Fruit fly (Drosophila melanogaster) whole organism, embryonic: ENCODE measurements around the gene hiro.

Experiments used
- Adf1 ChIP-seq: fragments of 200-800 bp; sonication (Bioruptor generic); IDR thresholded peaks from 2 replicates; pipeline ENCODE4 v1.3.6; 2022; ENCODE audit warnings: missing biosample characterization, missing genetic modification characterization
- Asciz ChIP-seq: fragments of 200-800 bp; sonication (Bioruptor generic); optimal IDR thresholded peaks from 2 replicates; lab custom pipeline; 2017; ENCODE audit warnings: missing biosample characterization, mild to moderate bottlenecking, missing genetic modification characterization, missing genetic modification reagents
- BtbVII ChIP-seq: fragments of 200-800 bp; sonication (Bioruptor generic); optimal IDR thresholded peaks from 3 replicates; lab custom pipeline; 2017; ENCODE audit warnings: missing biosample characterization, mild to moderate bottlenecking, missing genetic modification characterization
- C15 ChIP-seq: fragments of 200-800 bp; sonication (Bioruptor generic); IDR thresholded peaks from 3 replicates; pipeline ENCODE4 v1.3.6; 2022; ENCODE audit warnings: missing biosample characterization, missing genetic modification characterization
- CG10147 ChIP-seq: fragments of 200-800 bp; sonication (Bioruptor generic); optimal IDR thresholded peaks from 2 replicates; lab custom pipeline; 2019; ENCODE audit warnings: missing biosample characterization, mild to moderate bottlenecking, missing genetic modification characterization, moderate library complexity
- CG11723 ChIP-seq: fragments of 200-800 bp; sonication (Bioruptor generic); optimal IDR thresholded peaks from 2 replicates; lab custom pipeline; 2017; ENCODE audit warnings: missing biosample characterization, mild to moderate bottlenecking, missing genetic modification characterization
- CG12071 ChIP-seq: fragments of 200-800 bp; sonication (Bioruptor generic); optimal IDR thresholded peaks from 3 replicates; lab custom pipeline; 2018; ENCODE audit warnings: missing biosample characterization, mild to moderate bottlenecking, missing genetic modification characterization
- CG12104 ChIP-seq: fragments of 200-800 bp; sonication (Bioruptor generic); optimal IDR thresholded peaks from 3 replicates; lab custom pipeline; 2016; ENCODE audit warnings: missing biosample characterization, missing genetic modification characterization
- CG13894 ChIP-seq: fragments of 200-800 bp; sonication (Bioruptor generic); optimal IDR thresholded peaks from 3 replicates; lab custom pipeline; 2018; ENCODE audit warnings: missing biosample characterization, mild to moderate bottlenecking, missing genetic modification characterization, moderate library complexity
- CG1529 ChIP-seq: fragments of 200-800 bp; sonication (Bioruptor generic); optimal IDR thresholded peaks from 3 replicates; lab custom pipeline; 2018; ENCODE audit warnings: missing biosample characterization, missing genetic modification characterization
- CG17328 ChIP-seq: fragments of 200-800 bp; sonication (Bioruptor generic); IDR thresholded peaks from 2 replicates; pipeline ENCODE4 v1.3.6; 2022; ENCODE audit warnings: missing biosample characterization, missing genetic modification characterization
- CG17829 ChIP-seq: fragments of 200-800 bp; optimal IDR thresholded peaks from 2 replicates; lab custom pipeline; 2019; ENCODE audit warnings: missing biosample characterization, mild to moderate bottlenecking, missing genetic modification characterization, moderate library complexity
- CG18262 ChIP-seq: fragments of 200-800 bp; optimal IDR thresholded peaks from 3 replicates; lab custom pipeline; 2019; ENCODE audit warnings: missing biosample characterization, mild to moderate bottlenecking, missing genetic modification characterization, moderate library complexity
- CG32532 ChIP-seq: fragments of 200-800 bp; sonication (Bioruptor generic); IDR thresholded peaks from 2 replicates; pipeline ENCODE4 v1.3.6; 2022; ENCODE audit warnings: missing biosample characterization, missing genetic modification characterization
- CG32767 ChIP-seq: fragments of 200-800 bp; sonication (Bioruptor generic); IDR thresholded peaks from 2 replicates; pipeline ENCODE4 v1.3.6; 2022; ENCODE audit warnings: missing biosample characterization, missing genetic modification characterization
- CG34422 ChIP-seq: fragments of 200-800 bp; sonication (Bioruptor generic); IDR thresholded peaks from 3 replicates; pipeline ENCODE4 v1.3.6; 2022; ENCODE audit warnings: missing biosample characterization, missing genetic modification characterization
- CG6272 ChIP-seq: fragments of 200-800 bp; sonication (Bioruptor generic); IDR thresholded peaks from 2 replicates; pipeline ENCODE4 v1.3.6; 2022; ENCODE audit warnings: missing biosample characterization, missing genetic modification characterization
- CG7839 ChIP-seq: fragments of 200-800 bp; sonication (Bioruptor generic); optimal IDR thresholded peaks from 3 replicates; lab custom pipeline; 2018; ENCODE audit warnings: missing biosample characterization, mild to moderate bottlenecking, missing genetic modification characterization, moderate library complexity
- CG8944 ChIP-seq: fragments of 200-800 bp; sonication (Bioruptor generic); optimal IDR thresholded peaks from 3 replicates; lab custom pipeline; 2016; ENCODE audit warnings: missing biosample characterization, missing genetic modification characterization
- CG9215 ChIP-seq: fragments of 200-800 bp; sonication (Bioruptor generic); IDR thresholded peaks from 2 replicates; pipeline ENCODE4 v1.3.6; 2022; ENCODE audit warnings: missing biosample characterization, missing genetic modification characterization
- CoRest ChIP-seq: fragments of 200-800 bp; sonication (Bioruptor generic); optimal IDR thresholded peaks from 3 replicates; lab custom pipeline; 2018; ENCODE audit warnings: missing biosample characterization, mild to moderate bottlenecking, missing genetic modification characterization, moderate library complexity
- D19B ChIP-seq: fragments of 200-800 bp; sonication (Bioruptor generic); optimal IDR thresholded peaks from 2 replicates; lab custom pipeline; 2017; ENCODE audit warnings: missing biosample characterization, mild to moderate bottlenecking, missing genetic modification characterization
- Ets65A ChIP-seq: fragments of 200-800 bp; sonication (Bioruptor generic); peaks from one replicate; lab custom pipeline; 2016; ENCODE audit warnings: missing biosample characterization, missing genetic modification characterization
- Fer2 ChIP-seq: fragments of 200-800 bp; sonication (Bioruptor generic); optimal IDR thresholded peaks from 2 replicates; lab custom pipeline; 2018; ENCODE audit warnings: missing biosample characterization, mild to moderate bottlenecking, missing genetic modification characterization, moderate library complexity
- H15 ChIP-seq: fragments of 200-800 bp; sonication (Bioruptor generic); IDR thresholded peaks from 3 replicates; pipeline ENCODE4 v1.3.6; 2022; ENCODE audit warnings: missing biosample characterization, missing genetic modification characterization
- Hr3 ChIP-seq: fragments of 200-800 bp; sonication (Bioruptor generic); optimal IDR thresholded peaks from 3 replicates; lab custom pipeline; 2016; ENCODE audit warnings: missing biosample characterization, missing genetic modification characterization
- Hsf ChIP-seq: fragments of 200-800 bp; sonication (Bioruptor generic); optimal IDR thresholded peaks from 3 replicates; lab custom pipeline; 2016; ENCODE audit warnings: missing biosample characterization, missing genetic modification characterization
- Oaz ChIP-seq: fragments of 200-800 bp; sonication (Bioruptor generic); IDR thresholded peaks from 2 replicates; pipeline ENCODE4 v1.3.6; 2022; ENCODE audit warnings: missing biosample characterization, missing genetic modification characterization
- Opbp ChIP-seq: fragments of 200-800 bp; sonication (Bioruptor generic); IDR thresholded peaks from 3 replicates; pipeline ENCODE4 v1.3.6; 2022; ENCODE audit warnings: missing biosample characterization, missing genetic modification characterization; ENCODE audit not compliant: partially characterized antibody
- Sry-δ ChIP-seq: fragments of 200-800 bp; sonication (Bioruptor generic); optimal IDR thresholded peaks from 2 replicates; lab custom pipeline; 2016; ENCODE audit warnings: missing biosample characterization, missing genetic modification characterization
- Xbp1 ChIP-seq: fragments of 200-800 bp; sonication (Bioruptor generic); optimal IDR thresholded peaks from 3 replicates; lab custom pipeline; 2016; ENCODE audit warnings: missing biosample characterization, mild to moderate bottlenecking, missing genetic modification characterization
- dimm ChIP-seq: fragments of 200-800 bp; sonication (Bioruptor generic); IDR thresholded peaks from 2 replicates; pipeline ENCODE4 v1.3.6; 2022; ENCODE audit warnings: missing biosample characterization, missing genetic modification characterization
- dm ChIP-seq: fragments of 200-800 bp; sonication (Bioruptor generic); optimal IDR thresholded peaks from 3 replicates; lab custom pipeline; 2016; ENCODE audit warnings: missing biosample characterization, missing genetic modification characterization
- en ChIP-seq: fragments of 200-800 bp; sonication (Bioruptor generic); optimal IDR thresholded peaks from 2 replicates; lab custom pipeline; 2016; ENCODE audit warnings: missing biosample characterization, missing genetic modification characterization
- esg ChIP-seq: fragments of 200-800 bp; sonication (Bioruptor generic); conservative IDR thresholded peaks from 2 replicates; pipeline ENCODE4 v1.3.6; 2022; ENCODE audit warnings: missing biosample characterization, missing genetic modification characterization
- fd96Cb ChIP-seq: fragments of 200-800 bp; sonication (Bioruptor generic); optimal IDR thresholded peaks from 2 replicates; lab custom pipeline; 2018; ENCODE audit warnings: missing biosample characterization, mild to moderate bottlenecking, missing genetic modification characterization, moderate library complexity
- ftz-f1 ChIP-seq: fragments of 200-800 bp; sonication (Bioruptor generic); optimal IDR thresholded peaks from 2 replicates; lab custom pipeline; 2016; ENCODE audit warnings: missing biosample characterization, missing genetic modification characterization
- gfzf ChIP-seq: fragments of 200-800 bp; sonication (Bioruptor generic); optimal IDR thresholded peaks from 2 replicates; lab custom pipeline; 2016; ENCODE audit warnings: missing biosample characterization, mild to moderate bottlenecking, missing genetic modification characterization, moderate library complexity
- grn ChIP-seq: fragments of 200-800 bp; sonication (Bioruptor generic); optimal IDR thresholded peaks from 3 replicates; lab custom pipeline; 2017; ENCODE audit warnings: missing biosample characterization, missing genetic modification characterization
- gro ChIP-seq: fragments of 200-800 bp; sonication (Bioruptor generic); optimal IDR thresholded peaks from 2 replicates; lab custom pipeline; 2016; ENCODE audit warnings: missing biosample characterization, missing genetic modification characterization
- pan ChIP-seq, 4 experiments: fragments of >200 bp in 3 of 4; fragments of 200-800 bp in 1 of 4; sonication (Bioruptor generic) in 1 of 4; optimal IDR thresholded peaks in 3 of 4; IDR thresholded peaks in 1 of 4; 2 replicates each; pipeline versions ENCODE4 v1.3.6 to Lab custom; 2017 to 2022; ENCODE audit warnings: missing biosample characterization in 2 of 4, missing genetic modification characterization in 2 of 4, mixed read lengths in 1 of 4
- prd ChIP-seq, 3 experiments: fragments of >200 bp in 2 of 3; fragments of 200-800 bp in 1 of 3; sonication (Bioruptor generic) in 1 of 3; optimal IDR thresholded peaks in 2 of 3; IDR thresholded peaks in 1 of 3; 2 replicates in 2 of 3; 3 replicates in 1 of 3; pipeline versions ENCODE4 v1.3.6 to Lab custom; 2017 to 2022; ENCODE audit warnings: missing biosample characterization in 1 of 3, missing genetic modification characterization in 1 of 3
- scrt ChIP-seq: fragments of 200-800 bp; sonication (Bioruptor generic); optimal IDR thresholded peaks from 2 replicates; lab custom pipeline; 2018; ENCODE audit warnings: missing biosample characterization, mild to moderate bottlenecking, missing genetic modification characterization, moderate library complexity
- sens-2 ChIP-seq: fragments of 200-800 bp; sonication (Bioruptor generic); IDR thresholded peaks from 2 replicates; pipeline ENCODE4 v1.3.6; 2022; ENCODE audit warnings: missing biosample characterization, missing genetic modification characterization
- slp2 ChIP-seq: fragments of 200-800 bp; sonication (Bioruptor generic); optimal IDR thresholded peaks from 2 replicates; lab custom pipeline; 2016; ENCODE audit warnings: missing biosample characterization, missing genetic modification characterization
- sob ChIP-seq: fragments of 200-800 bp; sonication (Bioruptor generic); IDR thresholded peaks from 2 replicates; pipeline ENCODE4 v1.3.6; 2022; ENCODE audit warnings: missing biosample characterization, missing genetic modification characterization
- stwl ChIP-seq: fragments of 200-800 bp; sonication (Bioruptor generic); optimal IDR thresholded peaks from 3 replicates; lab custom pipeline; 2018; ENCODE audit warnings: missing biosample characterization, mild to moderate bottlenecking, missing genetic modification characterization, moderate library complexity
- zen2 ChIP-seq: fragments of 200-800 bp; sonication (Bioruptor generic); IDR thresholded peaks from 3 replicates; pipeline ENCODE4 v1.3.6; 2022; ENCODE audit warnings: missing biosample characterization, missing genetic modification characterization; ENCODE audit not compliant: partially characterized antibody

Gene hiro

dm6 chr3L:707992-708489 lies 20.3 kb upstream of the hiro start, which contains the start of gene CG13895 (continued):
- TF ChIP-seq pan (optimal IDR thresholded peaks at IDR 0.05; lab: Kevin White, UChicago) (no peak), pan (GFP tag; optimal IDR thresholded peaks at IDR 0.05 in 1 of 2, IDR thresholded peaks at IDR 0.05 in 1 of 2) (no peak), prd (optimal IDR thresholded peaks at IDR 0.05; lab: Kevin White, UChicago) (no peak), prd (GFP tag; IDR thresholded peaks at IDR 0.05; lab: Robert Waterston, UW) (no peak), Hsf (no peak), H15 (GFP tag; lab: Robert Waterston, UW) (no peak), Fer2 (tag; lab: Kevin White, UChicago) (no peak), en (GFP tag; lab: Kevin White, UChicago) (no peak), Sry-δ (GFP tag; lab: Kevin White, UChicago) (no peak), gfzf (GFP tag; lab: Kevin White, UChicago) (no peak), CG17829 (tag; lab: Kevin White, UChicago) (no peak), CG7839 (no peak), gro (GFP tag; lab: Kevin White, UChicago) (no peak), sob (peak; percentile 31; the same call in 1 of the 2 replicates), dm (peak; percentile 68), CG1529 (GFP tag; lab: Kevin White, UChicago) (no peak), scrt (GFP tag; lab: Kevin White, UChicago) (no peak), stwl (tag; lab: Kevin White, UChicago) (peak; percentile 26), zen2 (GFP tag; lab: Robert Waterston, UW) (no peak), grn (GFP tag; lab: Kevin White, UChicago) (no peak), Opbp (no peak), BtbVII (GFP tag; lab: Kevin White, UChicago) (no peak), Asciz (GFP tag; lab: Kevin White, UChicago) (no peak), CG11723 (no peak), Oaz (GFP tag; lab: Robert Waterston, UW) (no peak), ftz-f1 (GFP tag; lab: Kevin White, UChicago) (no peak)
- TF ChIP-seq, all 482 proteins: peak for 66

DNA sequence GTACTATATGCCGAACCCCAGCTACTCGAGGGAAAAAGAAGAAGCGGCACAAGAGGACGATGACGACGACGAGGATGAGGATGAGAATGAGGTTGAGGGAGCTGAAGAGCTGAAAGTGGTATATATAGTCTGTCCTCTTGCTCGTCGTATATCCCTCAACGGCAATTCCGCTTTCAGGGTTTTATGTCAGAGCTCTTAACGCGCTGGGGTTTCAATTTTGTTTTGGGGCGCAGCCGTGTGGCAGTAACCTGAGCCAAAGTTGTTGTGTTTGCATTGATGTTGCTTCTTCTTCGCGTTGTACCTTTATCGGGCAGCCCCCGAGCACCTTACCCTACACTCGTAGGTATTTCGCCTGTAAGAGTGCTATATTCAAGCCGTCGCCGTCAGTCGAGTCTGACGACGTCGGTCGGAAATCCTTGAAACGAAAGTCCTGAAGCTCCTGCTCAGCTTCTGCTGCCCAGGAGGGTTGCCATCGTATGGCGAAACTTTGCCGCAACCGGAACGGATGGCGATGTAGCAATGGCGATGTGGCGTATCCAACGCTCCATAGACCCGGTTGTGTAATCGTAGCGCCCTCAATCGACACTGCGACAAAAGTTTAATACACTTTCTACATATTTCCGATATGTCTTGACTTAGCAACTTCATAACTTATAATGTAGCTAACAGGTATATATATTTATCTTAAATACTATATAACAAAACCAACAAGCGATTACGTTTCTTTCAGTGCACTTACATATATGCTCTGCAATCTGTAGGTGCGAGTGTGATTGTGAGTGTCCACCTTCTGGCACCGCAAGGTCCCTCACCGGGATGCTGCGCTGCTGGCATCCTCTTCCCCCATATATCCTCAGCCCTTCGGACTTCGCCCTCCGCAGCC lies 17.1 kb upstream of the hiro start:
- TF ChIP-seq CG17328 (GFP tag; lab: Robert Waterston, UW) (peak; percentile 58; the same call in 1 of the 2 replicates), Adf1 (no peak), CG13894 (tag; lab: Kevin White, UChicago) (peak; percentile 99), slp2 (GFP tag; lab: Kevin White, UChicago) (no peak), CG8944 (GFP tag; lab: Kevin White, UChicago) (no peak), CG32767 (GFP tag; lab: Robert Waterston, UW) (0 out of 2 replicates have a peak, but pooled peaks have one; percentile 46), C15 (GFP tag; lab: Robert Waterston, UW) (no peak), Xbp1 (GFP tag; lab: Kevin White, UChicago) (peak; percentile 30), esg (GFP tag; lab: Robert Waterston, UW) (0 out of 2 replicates have a peak, but pooled peaks have one; percentile 43), fd96Cb (tag; lab: Kevin White, UChicago) (peak; percentile 28), CG6272 (GFP tag; lab: Robert Waterston, UW) (no peak), CG34422 (GFP tag; lab: Robert Waterston, UW) (0 out of 3 replicates have a peak, but pooled peaks have one; percentile 33), sens-2 (GFP tag; lab: Robert Waterston, UW) (no peak), CG12071 (no peak), CG18262 (tag; lab: Kevin White, UChicago) (peak; percentile 5), CG7839 (peak; percentile 34), CoRest (tag; lab: Kevin White, UChicago) (no peak), CG10147 (no peak), Ets65A (GFP tag; lab: Kevin White, UChicago) (peak; percentile 74), dimm (no peak), CG9215 (peak; percentile 22; the same call in 1 of the 2 replicates), CG32532 (GFP tag; lab: Robert Waterston, UW) (peak; percentile 57; the same call in 1 of the 2 replicates), CG12104 (GFP tag; lab: Kevin White, UChicago) (no peak), D19B (GFP tag; lab: Kevin White, UChicago) (no peak), Hr3 (GFP tag; lab: Kevin White, UChicago) (no peak)
